Fruit fly (Drosophila melanogaster): Measurements from ENCODE around the gene CG7084.

The CG7084 gene

DNA sequence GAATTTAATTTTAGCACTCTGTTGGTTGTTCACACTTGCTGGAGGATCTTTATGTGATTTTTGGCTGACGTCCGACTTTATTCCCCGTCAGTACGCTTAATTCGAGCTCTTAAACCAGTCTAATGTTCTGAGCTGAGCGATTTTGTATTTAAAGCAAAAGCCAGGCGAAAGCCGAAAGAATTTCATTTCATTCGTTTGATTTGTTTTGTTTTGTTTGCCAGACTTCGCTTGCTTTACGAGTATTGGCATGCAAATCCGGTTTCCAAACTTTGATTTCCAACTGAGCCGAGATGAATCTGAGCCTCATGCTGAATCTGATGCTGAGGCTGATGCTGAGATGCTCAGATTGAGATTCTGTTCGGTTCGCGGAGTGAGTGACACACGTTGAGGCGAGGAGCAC is 35.4 kb downstream of the CG7084 start, which contains the start of gene CG5391:
Gene CG5391, minus strand, starts transcription at position 101 of the 400 bp plus-strand sequence.
- TF ChIP-seq CG18011 (GFP tag; optimal IDR thresholded peaks at IDR 0.05) (no peak), CG18476 (GFP tag; optimal IDR thresholded peaks at IDR 0.05) (no peak), vfl (GFP tag; optimal IDR thresholded peaks at IDR 0.05) (no peak), usp (GFP tag; optimal IDR thresholded peaks at IDR 0.05) (no peak), CG8478 (optimal IDR thresholded peaks at IDR 0.05) (no peak), PHDP (tag; optimal IDR thresholded peaks at IDR 0.05) (no peak), CG7839 (tag; optimal IDR thresholded peaks at IDR 0.05) (no peak), CG2116 (GFP tag; optimal IDR thresholded peaks at IDR 0.05) (no peak), CG31365 (tag; optimal IDR thresholded peaks at IDR 0.05) (no peak), CG12391 (tag; optimal IDR thresholded peaks at IDR 0.05) (no peak), NK7.1 (GFP tag; optimal IDR thresholded peaks at IDR 0.05) (no peak)

DNA sequence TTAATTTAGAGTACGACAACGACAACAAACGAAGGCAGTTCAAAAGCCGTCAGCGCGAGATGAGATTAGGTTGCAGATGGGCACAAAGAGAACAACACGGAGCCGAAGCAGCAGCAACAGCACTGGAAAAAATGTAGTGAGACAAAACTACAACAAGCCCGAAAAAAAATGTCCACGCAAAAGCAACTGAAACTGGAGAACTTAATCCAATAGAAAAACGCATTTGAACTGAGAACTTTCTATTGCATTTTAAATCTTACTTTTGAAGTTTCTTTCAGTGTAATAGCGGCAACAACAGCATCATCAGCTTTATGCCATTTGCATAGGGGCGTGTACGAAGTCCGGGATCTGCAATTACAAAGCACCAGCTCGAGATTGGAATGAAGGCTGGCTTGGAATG is 40.9 kb downstream of the CG7084 start:
- TF ChIP-seq Sry-β (GFP tag; optimal IDR thresholded peaks at IDR 0.05), result no peak
- TF ChIP-seq CG18599 (GFP tag; optimal IDR thresholded peaks at IDR 0.05), result peak; percentile 41
- TF ChIP-seq Vsx1 (GFP tag; optimal IDR thresholded peaks at IDR 0.05), result no peak
- TF ChIP-seq mam (GFP tag; optimal IDR thresholded peaks at IDR 0.05), result peak; percentile 6
- TF ChIP-seq Oaz (GFP tag; IDR thresholded peaks at IDR 0.05), result 0 out of 2 replicates have a peak, but pooled peaks have one; percentile 10
- TF ChIP-seq CG15514 (GFP tag; optimal IDR thresholded peaks at IDR 0.05), result peak; percentile 1
- TF ChIP-seq unc-4 (GFP tag; IDR thresholded peaks at IDR 0.05; ENCODE audit: partially characterized antibody), result no peak
- peak in 1 of 2 experiments; percentile 21 for TF ChIP-seq bsh (GFP tag; optimal IDR thresholded peaks at IDR 0.05)
- TF ChIP-seq grau (tag; optimal IDR thresholded peaks at IDR 0.05), result no peak
- TF ChIP-seq CG11504 (tag; optimal IDR thresholded peaks at IDR 0.05), result peak; percentile 39
- TF ChIP-seq sens (GFP tag), result peak; percentile 85
- TF ChIP-seq Ets65A (GFP tag), result peak; percentile 64
- TF ChIP-seq Rfx (GFP tag; IDR thresholded peaks at IDR 0.05), result 0 out of 2 replicates have a peak, but pooled peaks have one; percentile 15
- no peak for TF ChIP-seq B-H1 (GFP tag; IDR thresholded peaks at IDR 0.05)
- peak in 1 of 2 experiments; percentile 1 for TF ChIP-seq chif (GFP tag; optimal IDR thresholded peaks at IDR 0.05)
- TF ChIP-seq CG6791 (GFP tag; IDR thresholded peaks at IDR 0.05; ENCODE audit: partially characterized antibody), result no peak
- peak; percentile 76 for TF ChIP-seq Med (GFP tag)
- TF ChIP-seq zfh1 (GFP tag; IDR thresholded peaks at IDR 0.05), result 0 out of 3 replicates have a peak, but pooled peaks have one; percentile 32
- TF ChIP-seq CG8924 (tag; optimal IDR thresholded peaks at IDR 0.05), result no peak
- peak; percentile 50 for TF ChIP-seq dmrt99B (tag; optimal IDR thresholded peaks at IDR 0.05)
- peak; percentile 24 for TF ChIP-seq Hmr (GFP tag; optimal IDR thresholded peaks at IDR 0.05)
- TF ChIP-seq CG2678 (tag; optimal IDR thresholded peaks at IDR 0.05), result peak; percentile 29
- TF ChIP-seq Dip3 (GFP tag; optimal IDR thresholded peaks at IDR 0.05), result no peak
- peak; percentile 37; the same call in 1 of the 2 replicates for TF ChIP-seq sob (GFP tag; IDR thresholded peaks at IDR 0.05)
- TF ChIP-seq CG1647 (GFP tag; optimal IDR thresholded peaks at IDR 0.05), result no peak
- peak in 1 of 2 experiments; percentile 16 for TF ChIP-seq dpn (GFP tag; optimal IDR thresholded peaks at IDR 0.05)
- TF ChIP-seq Xrp1 (GFP tag; IDR thresholded peaks at IDR 0.05), result peak; percentile 59
- peak; percentile 33 for TF ChIP-seq nom (GFP tag; optimal IDR thresholded peaks at IDR 0.05)
- TF ChIP-seq CG4707 (GFP tag; optimal IDR thresholded peaks at IDR 0.05), result no peak
- TF ChIP-seq Antp (GFP tag; optimal IDR thresholded peaks at IDR 0.05), result peak; percentile 20
- no peak for TF ChIP-seq btn (GFP tag; optimal IDR thresholded peaks at IDR 0.05)
- TF ChIP-seq MBD-R2 (GFP tag; IDR thresholded peaks at IDR 0.05), result no peak
- peak; percentile 12 for TF ChIP-seq Sox102F (GFP tag; optimal IDR thresholded peaks at IDR 0.05)
- TF ChIP-seq YL-1 (GFP tag; optimal IDR thresholded peaks at IDR 0.05), result no peak
- peak; percentile 11 for TF ChIP-seq nmo (GFP tag; optimal IDR thresholded peaks at IDR 0.05)
- TF ChIP-seq CG32772 (GFP tag; IDR thresholded peaks at IDR 0.05), result peak; percentile 25; the same call in 1 of the 2 replicates
- no peak for TF ChIP-seq CG4404 (GFP tag; IDR thresholded peaks at IDR 0.05)
- no peak for TF ChIP-seq CG18764 (GFP tag; optimal IDR thresholded peaks at IDR 0.05)

Data from whole organism, embryonic.